Worm (Caenorhabditis elegans): Measurements from ENCODE around the gene glb-1.
"Not testable (repeated sequence)": the region's sequence is repeated elsewhere in the genome, so short reads cannot be mapped to it uniquely, and the experiment has no call there.

The glb-1 gene

DNA sequence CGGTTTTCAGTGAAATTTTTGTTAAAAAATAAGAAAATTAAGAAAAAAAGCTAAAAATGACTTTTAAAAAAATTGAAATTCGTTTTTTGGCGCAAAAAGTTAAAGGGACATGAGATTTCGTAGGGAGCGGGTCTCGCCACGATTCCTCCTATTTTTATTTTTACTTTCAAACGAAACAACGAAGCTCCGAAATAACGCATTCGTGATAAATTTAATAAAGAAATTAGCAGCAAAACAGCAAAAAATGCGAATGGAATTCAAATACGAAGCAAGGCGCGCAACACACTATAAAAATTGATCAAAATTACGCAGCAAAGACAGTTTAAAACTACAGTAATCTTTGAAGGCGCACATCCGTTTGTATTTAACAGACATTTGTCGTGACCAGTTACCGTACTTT lies 23.3 kb downstream of the glb-1 start (continued):
- TF ChIP-seq sea-2 (GFP tag; IDR thresholded peaks at IDR 0.05) (no peak), tlf-1 (GFP tag; optimal IDR thresholded peaks at IDR 0.05) (no peak), lin-26 (GFP tag; IDR thresholded peaks at IDR 0.05) (no peak), gei-17 (GFP tag; optimal IDR thresholded peaks at IDR 0.05) (no peak), attf-3 (GFP tag; conservative IDR thresholded peaks at IDR 0.05) (peak; percentile 77), nhr-179 (tag; optimal IDR thresholded peaks at IDR 0.05) (no peak), lin-54 (GFP tag; optimal IDR thresholded peaks at IDR 0.05) (peak; percentile 62), F22D6.2 (tag; optimal IDR thresholded peaks at IDR 0.05) (no peak), fkh-3 (tag; optimal IDR thresholded peaks at IDR 0.05) (no peak), xnd-1 (tag; optimal IDR thresholded peaks at IDR 0.05) (peak; percentile 73), attf-5 (GFP tag; optimal IDR thresholded peaks at IDR 0.05) (peak; percentile 31), madf-6 (GFP tag; IDR thresholded peaks at IDR 0.05) (peak; percentile 86), snpc-4 (GFP tag; optimal IDR thresholded peaks at IDR 0.05) (no peak), snpc-4 (tag; optimal IDR thresholded peaks at IDR 0.05) (peak in 1 of 4 experiments; percentile 19), F57C9.4 (tag; optimal IDR thresholded peaks at IDR 0.05) (no peak), ztf-25 (GFP tag; IDR thresholded peaks at IDR 0.05) (no peak), nhr-80 (tag; optimal IDR thresholded peaks at IDR 0.05) (no peak), madf-8 (GFP tag; conservative IDR thresholded peaks at IDR 0.05) (peak; percentile 76), pbrm-1 (GFP tag; IDR thresholded peaks at IDR 0.05) (no peak), hmg-1.2 (GFP tag; IDR thresholded peaks at IDR 0.05) (peak; percentile 11; the same call in 1 of the 2 replicates), F57A8.1 (GFP tag; optimal IDR thresholded peaks at IDR 0.05) (no peak), ceh-40 (GFP tag; IDR thresholded peaks at IDR 0.05) (no peak), dpff-1 (tag; optimal IDR thresholded peaks at IDR 0.05) (no peak), F33H1.4 (GFP tag; IDR thresholded peaks at IDR 0.05) (peak; percentile 91)

DNA sequence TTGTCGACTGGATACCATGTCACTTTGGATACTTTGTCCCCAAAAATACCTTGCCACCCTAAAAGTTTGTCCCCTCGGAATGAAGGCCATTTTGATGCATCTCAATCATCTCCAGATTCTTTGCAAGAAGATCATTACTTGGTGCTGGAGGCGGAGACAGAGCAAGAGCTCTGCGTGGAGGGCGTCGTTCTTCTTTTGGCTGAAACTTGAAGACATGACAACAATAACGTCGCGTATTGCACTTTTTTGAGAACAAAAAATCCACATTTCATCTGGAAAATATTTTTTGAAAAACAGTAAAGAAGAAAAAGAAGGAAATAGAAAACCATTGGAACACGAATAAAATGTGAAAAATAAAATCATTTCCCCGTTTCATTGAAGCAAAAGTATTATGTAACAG lies 24.8 kb downstream of the glb-1 start:
- TF ChIP-seq aptf-3 (GFP tag; IDR thresholded peaks at IDR 0.05): 0 out of 2 replicates have a peak, but pooled peaks have one; percentile 54
- TF ChIP-seq Y56A3A.18 (GFP tag; IDR thresholded peaks at IDR 0.05): peak; percentile 38; the same call in 1 of the 2 replicates
- peak; percentile 47; the same call in 1 of the 2 replicates for TF ChIP-seq B0019.2 (GFP tag; conservative IDR thresholded peaks at IDR 0.05)
- peak; percentile 35 for TF ChIP-seq hrde-1 (tag; optimal IDR thresholded peaks at IDR 0.05; ENCODE audit: borderline replicate concordance)
- TF ChIP-seq ceh-79 (tag; optimal IDR thresholded peaks at IDR 0.05): peak; percentile 40
- TF ChIP-seq madf-6 (GFP tag; IDR thresholded peaks at IDR 0.05): peak; percentile 70
- TF ChIP-seq Y79H2A.3 (GFP tag; conservative IDR thresholded peaks at IDR 0.05): peak; percentile 96
- peak; percentile 48; the same call in 1 of the 2 replicates for TF ChIP-seq Y95B8A.8 (GFP tag; IDR thresholded peaks at IDR 0.05)
- TF ChIP-seq cebp-1 (GFP tag; IDR thresholded peaks at IDR 0.05): not testable (repeated sequence)
- peak; percentile 15 for TF ChIP-seq cebp-1 (tag; optimal IDR thresholded peaks at IDR 0.05)
- peak; percentile 34; the same call in 1 of the 2 replicates for TF ChIP-seq F33H1.4 (GFP tag; IDR thresholded peaks at IDR 0.05)
- 0 out of 2 replicates have a peak, but pooled peaks have one; percentile 48 for TF ChIP-seq hsf-1 (GFP tag; IDR thresholded peaks at IDR 0.05)
- 0 out of 2 replicates have a peak, but pooled peaks have one; percentile 23 for TF ChIP-seq attf-6 (GFP tag; IDR thresholded peaks at IDR 0.05)

DNA sequence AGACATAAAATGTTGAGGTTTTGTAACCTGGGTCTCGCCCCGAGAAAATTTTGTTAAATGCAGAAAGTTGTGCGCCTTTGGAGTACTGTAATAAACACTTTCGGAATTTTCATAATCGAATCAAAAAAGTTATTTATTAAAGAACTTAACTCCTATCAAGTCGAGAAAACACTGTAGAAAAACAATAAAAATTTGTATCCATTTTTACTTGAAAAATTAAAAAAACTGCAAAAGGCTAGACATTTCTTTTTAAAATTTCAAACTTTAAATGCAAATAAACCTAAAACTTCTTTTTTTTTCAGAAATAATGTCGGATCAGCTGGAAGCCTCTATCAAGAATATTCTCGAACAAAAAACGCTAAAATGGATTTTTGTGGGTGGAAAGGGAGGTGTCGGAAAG lies 28.3 kb downstream of the glb-1 start, which contains the start of gene asna-1:
Gene asna-1, plus strand, starts transcription at position 301 of the 400 bp plus-strand sequence.
- TF ChIP-seq F33H1.4 (GFP tag; IDR thresholded peaks at IDR 0.05): no peak
- TF ChIP-seq lir-1 (GFP tag; conservative IDR thresholded peaks at IDR 0.05): no peak
- TF ChIP-seq hlh-26 (GFP tag; conservative IDR thresholded peaks at IDR 0.05): no peak
- no peak for TF ChIP-seq snpc-4 (GFP tag; optimal IDR thresholded peaks at IDR 0.05)
- no peak for TF ChIP-seq snpc-4 (tag; optimal IDR thresholded peaks at IDR 0.05)
- no peak for TF ChIP-seq athp-1 (tag; optimal IDR thresholded peaks at IDR 0.05)
- no peak for TF ChIP-seq let-526 (GFP tag; IDR thresholded peaks at IDR 0.05)
- TF ChIP-seq snpc-1.1 (tag; optimal IDR thresholded peaks at IDR 0.05; ENCODE audit: insufficient read depth): no peak
- no peak for TF ChIP-seq him-1 (tag; optimal IDR thresholded peaks at IDR 0.05)
- TF ChIP-seq unc-62 (GFP tag; optimal IDR thresholded peaks at IDR 0.05): no peak
- TF ChIP-seq sdz-38 (tag; optimal IDR thresholded peaks at IDR 0.05): no peak
- no peak for TF ChIP-seq F57A8.1 (GFP tag; optimal IDR thresholded peaks at IDR 0.05)
- no peak for TF ChIP-seq aptf-3 (GFP tag; IDR thresholded peaks at IDR 0.05)
